Fruit fly (Drosophila melanogaster) whole organism, embryonic: ENCODE measurements around the gene CG6296.

Source experiments
- BtbVII ChIP-seq: fragments of 200-800 bp; sonication (Bioruptor generic); optimal IDR thresholded peaks from 3 replicates; lab custom pipeline; 2017; ENCODE audit warnings: missing biosample characterization, mild to moderate bottlenecking, missing genetic modification characterization
- CG1024 ChIP-seq: fragments of 200-800 bp; sonication (Bioruptor generic); IDR thresholded peaks from 2 replicates; pipeline ENCODE4 v1.3.6; 2022; ENCODE audit warnings: missing biosample characterization, missing genetic modification characterization
- CG10654 ChIP-seq: fragments of 200-800 bp; sonication (Bioruptor generic); optimal IDR thresholded peaks from 2 replicates; lab custom pipeline; 2016; ENCODE audit warnings: missing biosample characterization, missing genetic modification characterization
- CG10959 ChIP-seq: fragments of 200-800 bp; sonication (Bioruptor generic); IDR thresholded peaks from 2 replicates; pipeline ENCODE4 v1.3.6; 2022; ENCODE audit warnings: missing biosample characterization, missing genetic modification characterization
- CG11504 ChIP-seq: fragments of 200-800 bp; sonication (Bioruptor generic); optimal IDR thresholded peaks from 3 replicates; lab custom pipeline; 2019; ENCODE audit warnings: missing biosample characterization, mild to moderate bottlenecking, missing genetic modification characterization, moderate library complexity
- CG12769 ChIP-seq: fragments of 200-800 bp; sonication (Bioruptor generic); optimal IDR thresholded peaks from 2 replicates; lab custom pipeline; 2019; ENCODE audit warnings: missing biosample characterization, mild to moderate bottlenecking, missing genetic modification characterization, moderate library complexity
- CG13287 ChIP-seq: fragments of 200-800 bp; sonication (Bioruptor generic); IDR thresholded peaks from 2 replicates; pipeline ENCODE4 v1.3.6; 2022; ENCODE audit warnings: missing biosample characterization, missing genetic modification characterization; ENCODE audit not compliant: partially characterized antibody
- CG13775 ChIP-seq: fragments of 200-800 bp; sonication (Bioruptor generic); optimal IDR thresholded peaks from 3 replicates; lab custom pipeline; 2017; ENCODE audit warnings: missing biosample characterization, mild to moderate bottlenecking, missing genetic modification characterization
- CG14667 ChIP-seq: fragments of 200-800 bp; sonication (Bioruptor generic); IDR thresholded peaks from 2 replicates; pipeline ENCODE4 v1.3.6; 2022; ENCODE audit warnings: missing biosample characterization, missing genetic modification characterization
- CG14860 ChIP-seq: fragments of 200-800 bp; sonication (Bioruptor generic); IDR thresholded peaks from 3 replicates; pipeline ENCODE4 v1.3.6; 2022; ENCODE audit warnings: missing biosample characterization, missing genetic modification characterization; ENCODE audit not compliant: partially characterized antibody
- CG1529 ChIP-seq: fragments of 200-800 bp; sonication (Bioruptor generic); optimal IDR thresholded peaks from 3 replicates; lab custom pipeline; 2018; ENCODE audit warnings: missing biosample characterization, missing genetic modification characterization
- CG16779 ChIP-seq: fragments of 200-800 bp; sonication (Bioruptor generic); IDR thresholded peaks from 2 replicates; pipeline ENCODE4 v1.3.6; 2022; ENCODE audit warnings: missing biosample characterization, missing genetic modification characterization
- CG16815 ChIP-seq: fragments of 200-800 bp; sonication (Bioruptor generic); optimal IDR thresholded peaks from 3 replicates; lab custom pipeline; 2017; ENCODE audit warnings: missing biosample characterization, mild to moderate bottlenecking, missing genetic modification characterization
- CG2129 ChIP-seq: fragments of 200-800 bp; sonication (Bioruptor generic); IDR thresholded peaks from 2 replicates; pipeline ENCODE4 v1.3.6; 2022; ENCODE audit warnings: missing biosample characterization, missing genetic modification characterization; ENCODE audit not compliant: partially characterized antibody
- CG3065 ChIP-seq: fragments of 200-800 bp; sonication (Bioruptor generic); optimal IDR thresholded peaks from 2 replicates; lab custom pipeline; 2016; ENCODE audit warnings: missing biosample characterization, missing genetic modification characterization
- CG32532 ChIP-seq: fragments of 200-800 bp; sonication (Bioruptor generic); IDR thresholded peaks from 2 replicates; pipeline ENCODE4 v1.3.6; 2022; ENCODE audit warnings: missing biosample characterization, missing genetic modification characterization
- CG32767 ChIP-seq: fragments of 200-800 bp; sonication (Bioruptor generic); IDR thresholded peaks from 2 replicates; pipeline ENCODE4 v1.3.6; 2022; ENCODE audit warnings: missing biosample characterization, missing genetic modification characterization
- CG33213 ChIP-seq: fragments of 200-800 bp; sonication (Bioruptor generic); optimal IDR thresholded peaks from 3 replicates; lab custom pipeline; 2016; ENCODE audit warnings: missing biosample characterization, missing genetic modification characterization
- CG3407 ChIP-seq: fragments of 200-800 bp; sonication (Bioruptor generic); optimal IDR thresholded peaks from 2 replicates; lab custom pipeline; 2018; ENCODE audit warnings: missing biosample characterization, mild to moderate bottlenecking, missing genetic modification characterization
- CG4820 ChIP-seq: fragments of 200-800 bp; sonication (Bioruptor generic); optimal IDR thresholded peaks from 3 replicates; lab custom pipeline; 2016; ENCODE audit warnings: missing biosample characterization, missing genetic modification characterization
- CG5245 ChIP-seq: fragments of 200-800 bp; sonication (Bioruptor generic); optimal IDR thresholded peaks from 3 replicates; lab custom pipeline; 2016; ENCODE audit warnings: missing biosample characterization, missing genetic modification characterization
- CG8359 ChIP-seq: fragments of 200-800 bp; sonication (Bioruptor generic); optimal IDR thresholded peaks from 2 replicates; lab custom pipeline; 2017; ENCODE audit warnings: missing biosample characterization, mild to moderate bottlenecking, missing genetic modification characterization, borderline replicate concordance
- CG8924 ChIP-seq: fragments of 200-800 bp; optimal IDR thresholded peaks from 3 replicates; lab custom pipeline; 2019; ENCODE audit warnings: missing biosample characterization, mild to moderate bottlenecking, missing genetic modification characterization, moderate library complexity
- CG9876 ChIP-seq: fragments of 200-800 bp; sonication (Bioruptor generic); optimal IDR thresholded peaks from 2 replicates; lab custom pipeline; 2016; ENCODE audit warnings: missing biosample characterization, missing genetic modification characterization
- Chrac-16 ChIP-seq: fragments of 200-800 bp; sonication (Bioruptor generic); optimal IDR thresholded peaks from 3 replicates; lab custom pipeline; 2016; ENCODE audit warnings: missing biosample characterization, missing genetic modification characterization
- Dek ChIP-seq: fragments of 200-800 bp; sonication (Bioruptor generic); optimal IDR thresholded peaks from 3 replicates; lab custom pipeline; 2019; ENCODE audit warnings: missing biosample characterization, mild to moderate bottlenecking, missing genetic modification characterization, moderate library complexity
- Ets65A ChIP-seq: fragments of 200-800 bp; sonication (Bioruptor generic); peaks from one replicate; lab custom pipeline; 2016; ENCODE audit warnings: missing biosample characterization, missing genetic modification characterization
- Hey ChIP-seq: fragments of 200-800 bp; sonication (Bioruptor generic); optimal IDR thresholded peaks from 3 replicates; lab custom pipeline; 2018; ENCODE audit warnings: missing biosample characterization, mild to moderate bottlenecking, missing genetic modification characterization
- Hmx ChIP-seq: fragments of 200-800 bp; sonication (Bioruptor generic); optimal IDR thresholded peaks from 2 replicates; lab custom pipeline; 2016; ENCODE audit warnings: missing biosample characterization, missing genetic modification characterization
- Lhr ChIP-seq: fragments of 200-800 bp; sonication (Bioruptor generic); optimal IDR thresholded peaks from 3 replicates; lab custom pipeline; 2017; ENCODE audit warnings: mild to moderate bottlenecking, missing biosample characterization, missing genetic modification reagents, missing genetic modification characterization
- MBD-R2 ChIP-seq: fragments of 200-800 bp; sonication (Bioruptor generic); IDR thresholded peaks from 2 replicates; pipeline ENCODE4 v1.3.6; 2022; ENCODE audit warnings: missing biosample characterization, missing genetic modification characterization
- Mes4 ChIP-seq: fragments of 200-800 bp; sonication (Bioruptor generic); optimal IDR thresholded peaks from 2 replicates; lab custom pipeline; 2016; ENCODE audit warnings: missing biosample characterization, missing genetic modification characterization
- Mrtf ChIP-seq: fragments of 200-800 bp; sonication (Bioruptor generic); IDR thresholded peaks from 3 replicates; pipeline ENCODE4 v1.3.6; 2022; ENCODE audit warnings: missing biosample characterization, missing genetic modification characterization
- Six4 ChIP-seq: fragments of 200-800 bp; sonication (Bioruptor generic); optimal IDR thresholded peaks from 2 replicates; lab custom pipeline; 2016; ENCODE audit warnings: missing biosample characterization, missing genetic modification characterization
- Sry-δ ChIP-seq: fragments of 200-800 bp; sonication (Bioruptor generic); optimal IDR thresholded peaks from 2 replicates; lab custom pipeline; 2016; ENCODE audit warnings: missing biosample characterization, missing genetic modification characterization
- Xrp1 ChIP-seq: fragments of 200-800 bp; sonication (Bioruptor generic); IDR thresholded peaks from 2 replicates; pipeline ENCODE4 v1.3.6; 2022; ENCODE audit warnings: missing biosample characterization, missing genetic modification characterization
- al ChIP-seq: fragments of 200-800 bp; sonication (Bioruptor generic); IDR thresholded peaks from 2 replicates; pipeline ENCODE4 v1.3.6; 2022; ENCODE audit warnings: missing biosample characterization, missing genetic modification characterization
- ato ChIP-seq: fragments of 200-800 bp; sonication (Bioruptor generic); IDR thresholded peaks from 2 replicates; pipeline ENCODE4 v1.3.6; 2022; ENCODE audit warnings: missing biosample characterization, missing genetic modification characterization; ENCODE audit not compliant: partially characterized antibody
- az2 ChIP-seq: fragments of 200-800 bp; sonication (Bioruptor generic); optimal IDR thresholded peaks from 3 replicates; lab custom pipeline; 2016; ENCODE audit warnings: missing biosample characterization, missing genetic modification characterization
- caup ChIP-seq: fragments of 200-800 bp; sonication (Bioruptor generic); optimal IDR thresholded peaks from 3 replicates; lab custom pipeline; 2017; ENCODE audit warnings: missing biosample characterization, mild to moderate bottlenecking, missing genetic modification characterization, moderate library complexity; ENCODE audit not compliant: severe bottlenecking
- corto ChIP-seq: fragments of 200-800 bp; sonication (Bioruptor generic); optimal IDR thresholded peaks from 2 replicates; lab custom pipeline; 2016; ENCODE audit warnings: missing biosample characterization, mild to moderate bottlenecking, missing genetic modification characterization, moderate library complexity
- da ChIP-seq: fragments of 200-800 bp; sonication (Bioruptor generic); optimal IDR thresholded peaks from 2 replicates; lab custom pipeline; 2016; ENCODE audit warnings: missing biosample characterization, missing genetic modification characterization
- esg ChIP-seq: fragments of 200-800 bp; sonication (Bioruptor generic); conservative IDR thresholded peaks from 2 replicates; pipeline ENCODE4 v1.3.6; 2022; ENCODE audit warnings: missing biosample characterization, missing genetic modification characterization
- insv ChIP-seq, 2 experiments: fragments of 200-800 bp; sonication (Bioruptor generic); optimal IDR thresholded peaks; 3 replicates each; lab custom pipeline; 2016 to 2018; ENCODE audit warnings: missing biosample characterization in 2 of 2, missing genetic modification characterization in 2 of 2
- pan ChIP-seq, 4 experiments: fragments of >200 bp in 3 of 4; fragments of 200-800 bp in 1 of 4; sonication (Bioruptor generic) in 1 of 4; optimal IDR thresholded peaks in 3 of 4; IDR thresholded peaks in 1 of 4; 2 replicates each; pipeline versions ENCODE4 v1.3.6 to Lab custom; 2017 to 2022; ENCODE audit warnings: missing biosample characterization in 2 of 4, missing genetic modification characterization in 2 of 4, mixed read lengths in 1 of 4
- peb ChIP-seq: fragments of 200-800 bp; sonication (Bioruptor generic); IDR thresholded peaks from 2 replicates; pipeline ENCODE4 v1.3.6; 2022; ENCODE audit warnings: missing biosample characterization, missing genetic modification characterization
- pnt ChIP-seq: fragments of 200-800 bp; sonication (Bioruptor generic); optimal IDR thresholded peaks from 3 replicates; lab custom pipeline; 2016; ENCODE audit warnings: missing biosample characterization, missing genetic modification characterization
- psq ChIP-seq: fragments of 200-800 bp; sonication (Bioruptor generic); optimal IDR thresholded peaks from 2 replicates; lab custom pipeline; 2017; ENCODE audit warnings: missing biosample characterization, missing genetic modification characterization
- slou ChIP-seq: fragments of 200-800 bp; sonication (Bioruptor generic); optimal IDR thresholded peaks from 3 replicates; lab custom pipeline; 2016; ENCODE audit warnings: missing biosample characterization, missing genetic modification characterization
- vvl ChIP-seq: fragments of 200-800 bp; sonication (Bioruptor generic); IDR thresholded peaks from 2 replicates; pipeline ENCODE4 v1.3.6; 2022; ENCODE audit warnings: missing biosample characterization, missing genetic modification characterization

The CG6296 gene

dm6 chr3R:26964452-26965133, 40.7 kb downstream of the CG6296 start, which contains the start of gene Tsp97E (continued):
- TF ChIP-seq CG13287 (peak; percentile 86), Chrac-16 (no peak), CG13775 (GFP tag; lab: Kevin White, UChicago) (no peak), Mes4 (no peak), CG10959 (GFP tag; lab: Robert Waterston, UW) (no peak), caup (GFP tag; lab: Kevin White, UChicago) (no peak), CG3065 (GFP tag; lab: Kevin White, UChicago) (no peak), CG16779 (GFP tag; lab: Robert Waterston, UW) (no peak), insv (GFP tag; optimal IDR thresholded peaks at IDR 0.05; lab: Kevin White, UChicago) (no peak), CG8359 (GFP tag; lab: Kevin White, UChicago) (no peak), slou (GFP tag; lab: Kevin White, UChicago) (no peak), CG12769 (tag; lab: Kevin White, UChicago) (no peak), CG5245 (GFP tag; lab: Kevin White, UChicago) (no peak), Ets65A (GFP tag; lab: Kevin White, UChicago) (no peak), CG1024 (no peak), psq (no peak), Xrp1 (0 out of 2 replicates have a peak, but pooled peaks have one; percentile 14), MBD-R2 (GFP tag; lab: Robert Waterston, UW) (peak; percentile 12; the same call in 1 of the 2 replicates), CG8924 (tag; lab: Kevin White, UChicago) (peak; percentile 13), Six4 (no peak), Dek (no peak), CG10654 (no peak), pnt (no peak), al (GFP tag; lab: Robert Waterston, UW) (no peak), CG14860 (GFP tag; lab: Robert Waterston, UW) (peak; percentile 85), Mrtf (GFP tag; lab: Robert Waterston, UW) (no peak), Lhr (no peak), corto (no peak), pan (optimal IDR thresholded peaks at IDR 0.05; lab: Kevin White, UChicago) (no peak), pan (GFP tag; optimal IDR thresholded peaks at IDR 0.05 in 1 of 2, IDR thresholded peaks at IDR 0.05 in 1 of 2) (no peak), CG32767 (GFP tag; lab: Robert Waterston, UW) (no peak), da (GFP tag; lab: Kevin White, UChicago) (no peak), Sry-δ (GFP tag; lab: Kevin White, UChicago) (peak; percentile 80), CG2129 (GFP tag; lab: Robert Waterston, UW) (peak; percentile 48), CG3407 (GFP tag; lab: Kevin White, UChicago) (no peak), CG4820 (GFP tag; lab: Kevin White, UChicago) (no peak), CG9876 (no peak), az2 (GFP tag; lab: Kevin White, UChicago) (no peak), Hmx (GFP tag; lab: Kevin White, UChicago) (no peak), BtbVII (GFP tag; lab: Kevin White, UChicago) (no peak), CG32532 (GFP tag; lab: Robert Waterston, UW) (no peak), ato (GFP tag; lab: Robert Waterston, UW) (peak; percentile 47), Hey (no peak), CG11504 (tag; lab: Kevin White, UChicago) (peak; percentile 32), CG16815 (GFP tag; lab: Kevin White, UChicago) (no peak), peb (no peak), CG33213 (GFP tag; lab: Kevin White, UChicago) (no peak), CG14667 (GFP tag; lab: Robert Waterston, UW) (no peak), CG1529 (GFP tag; lab: Kevin White, UChicago) (no peak), vvl (GFP tag; lab: Robert Waterston, UW) (no peak), esg (GFP tag; lab: Robert Waterston, UW) (no peak)
